Worm (Caenorhabditis elegans) whole organism, late embryonic: ENCODE data around the gene K11H12.8.

Experiments
- C08G9.2 ChIP-seq: sonication (generic microtip); optimal IDR thresholded peaks from 2 replicates; lab custom pipeline; 2016; ENCODE audit warnings: mild to moderate bottlenecking, missing genetic modification characterization, moderate library complexity, missing compliant biosample characterization
- F13H6.1 ChIP-seq: sonication (generic microtip); optimal IDR thresholded peaks from 2 replicates; lab custom pipeline; 2016; ENCODE audit warnings: missing genetic modification characterization, missing compliant biosample characterization
- Y22D7AL.16 ChIP-seq: sonication (generic microtip); optimal IDR thresholded peaks from 2 replicates; lab custom pipeline; 2016; ENCODE audit warnings: missing genetic modification characterization, missing compliant biosample characterization
- ama-1 ChIP-seq: fragments of 150-350 bp; optimal IDR thresholded peaks from 2 replicates; lab custom pipeline; 2014
- ceh-18 ChIP-seq: sonication (generic microtip); optimal IDR thresholded peaks from 2 replicates; lab custom pipeline; 2016; ENCODE audit warnings: missing genetic modification characterization, missing compliant biosample characterization
- ceh-2 ChIP-seq: sonication (generic microtip); optimal IDR thresholded peaks from 2 replicates; lab custom pipeline; 2016; ENCODE audit warnings: missing genotype, missing genetic modification characterization, missing compliant biosample characterization
- ceh-22 ChIP-seq: sonication (generic microtip); optimal IDR thresholded peaks from 2 replicates; lab custom pipeline; 2017; ENCODE audit warnings: missing biosample characterization, missing genetic modification characterization
- ceh-24 ChIP-seq: sonication (generic microtip); optimal IDR thresholded peaks from 2 replicates; lab custom pipeline; 2016; ENCODE audit warnings: mild to moderate bottlenecking, missing genetic modification characterization, missing compliant biosample characterization
- ceh-30 ChIP-seq: fragments of 150-350 bp; optimal IDR thresholded peaks from 2 replicates; lab custom pipeline; 2014; ENCODE audit warnings: missing biosample characterization, missing genetic modification characterization
- ceh-34 ChIP-seq: sonication (generic microtip); optimal IDR thresholded peaks from 2 replicates; lab custom pipeline; 2016; ENCODE audit warnings: mild to moderate bottlenecking, missing genetic modification characterization, missing compliant biosample characterization
- ceh-48 ChIP-seq: sonication (generic microtip); optimal IDR thresholded peaks from 2 replicates; lab custom pipeline; 2016; ENCODE audit warnings: missing genetic modification characterization, inconsistent platforms, missing compliant biosample characterization
- ceh-9 ChIP-seq: sonication (generic microtip); optimal IDR thresholded peaks from 2 replicates; lab custom pipeline; 2016; ENCODE audit warnings: mild to moderate bottlenecking, missing genetic modification characterization, inconsistent platforms, missing compliant biosample characterization
- dmd-4 ChIP-seq: sonication (generic microtip); optimal IDR thresholded peaks from 2 replicates; lab custom pipeline; 2016; ENCODE audit warnings: borderline replicate concordance, missing genetic modification characterization, missing compliant biosample characterization
- elt-2 ChIP-seq: sonication (generic microtip); optimal IDR thresholded peaks from 2 replicates; lab custom pipeline; 2016; ENCODE audit warnings: missing genetic modification reagents, missing genetic modification characterization, missing compliant biosample characterization
- elt-4 ChIP-seq: sonication (generic microtip); optimal IDR thresholded peaks from 2 replicates; lab custom pipeline; 2016; ENCODE audit warnings: missing genetic modification characterization, missing compliant biosample characterization
- ets-4 ChIP-seq: sonication (generic microtip); optimal IDR thresholded peaks from 2 replicates; lab custom pipeline; 2016; ENCODE audit warnings: missing genetic modification characterization, missing compliant biosample characterization
- eyg-1 ChIP-seq: sonication (generic microtip); optimal IDR thresholded peaks from 2 replicates; lab custom pipeline; 2016; ENCODE audit warnings: missing genotype, missing genetic modification characterization, missing compliant biosample characterization
- fkh-10 ChIP-seq: fragments of 150-350 bp; optimal IDR thresholded peaks from 2 replicates; lab custom pipeline; 2014; ENCODE audit warnings: missing biosample characterization, missing genetic modification reagents, missing genetic modification characterization
- hlh-15 ChIP-seq: sonication (generic microtip); optimal IDR thresholded peaks from 2 replicates; lab custom pipeline; 2016; ENCODE audit warnings: missing genetic modification characterization, missing compliant biosample characterization
- hlh-6 ChIP-seq: sonication (generic microtip); optimal IDR thresholded peaks from 2 replicates; lab custom pipeline; 2016; ENCODE audit warnings: missing genotype, missing genetic modification characterization, missing compliant biosample characterization
- lim-6 ChIP-seq: sonication (generic microtip); optimal IDR thresholded peaks from 2 replicates; lab custom pipeline; 2016; ENCODE audit warnings: missing genetic modification characterization, missing compliant biosample characterization
- madf-2 ChIP-seq: sonication (generic microtip); optimal IDR thresholded peaks from 2 replicates; lab custom pipeline; 2017; ENCODE audit warnings: missing genetic modification characterization, missing compliant biosample characterization
- mec-3 ChIP-seq: sonication (generic microtip); optimal IDR thresholded peaks from 2 replicates; lab custom pipeline; 2016; ENCODE audit warnings: borderline replicate concordance, missing genetic modification characterization, missing compliant biosample characterization
- nfya-1 ChIP-seq: sonication (generic microtip); optimal IDR thresholded peaks from 2 replicates; lab custom pipeline; 2017; ENCODE audit warnings: missing genetic modification characterization, mild to moderate bottlenecking, missing compliant biosample characterization, antibody characterized with exemption, moderate library complexity
- nhr-11 ChIP-seq: fragments of 150-350 bp; optimal IDR thresholded peaks from 2 replicates; lab custom pipeline; 2014; ENCODE audit warnings: missing biosample characterization, missing genetic modification characterization
- npax-4 ChIP-seq: sonication (generic microtip); optimal IDR thresholded peaks from 2 replicates; lab custom pipeline; 2016; ENCODE audit warnings: missing genetic modification characterization, missing compliant biosample characterization
- pha-2 ChIP-seq: sonication (generic microtip); optimal IDR thresholded peaks from 2 replicates; lab custom pipeline; 2017; ENCODE audit warnings: mild to moderate bottlenecking, missing genetic modification characterization, missing compliant biosample characterization
- rnt-1 ChIP-seq: sonication (generic microtip); optimal IDR thresholded peaks from 2 replicates; lab custom pipeline; 2016; ENCODE audit warnings: missing genetic modification characterization, missing compliant biosample characterization
- sdc-2 ChIP-seq: sonication (generic microtip); optimal IDR thresholded peaks from 2 replicates; lab custom pipeline; 2016; ENCODE audit warnings: missing genotype, missing genetic modification characterization, missing compliant biosample characterization
- sox-2 ChIP-seq: fragments of 200-800 bp; sonication (Bioruptor generic); IDR thresholded peaks from 2 replicates; pipeline ENCODE4 v1.3.6; 2022; ENCODE audit warnings: missing genetic modification reagents, missing genetic modification characterization, missing compliant biosample characterization
- sox-4 ChIP-seq: sonication (generic microtip); optimal IDR thresholded peaks from 2 replicates; lab custom pipeline; 2017; ENCODE audit warnings: mild to moderate bottlenecking, missing genetic modification characterization, inconsistent platforms, missing compliant biosample characterization
- unc-3 ChIP-seq, 2 experiments: fragments of 200-800 bp in 1 of 2; sonication (Bioruptor generic) in 1 of 2; sonication (generic microtip) in 1 of 2; conservative IDR thresholded peaks in 1 of 2; optimal IDR thresholded peaks in 1 of 2; 2 replicates each; pipeline versions ENCODE4 v1.3.6 to Lab custom; 2016 to 2022; ENCODE audit warnings: missing compliant biosample characterization in 2 of 2, missing genetic modification characterization in 2 of 2, missing genetic modification reagents in 1 of 2
- unc-42 ChIP-seq: sonication (generic microtip); optimal IDR thresholded peaks from 2 replicates; lab custom pipeline; 2016; ENCODE audit warnings: missing genotype, missing genetic modification characterization, missing compliant biosample characterization
- unc-55 ChIP-seq: sonication (generic microtip); optimal IDR thresholded peaks from 2 replicates; lab custom pipeline; 2017; ENCODE audit warnings: missing biosample characterization, missing genetic modification reagents, missing genetic modification characterization
- zip-5 ChIP-seq: sonication (generic microtip); optimal IDR thresholded peaks from 2 replicates; lab custom pipeline; 2016; ENCODE audit warnings: missing genetic modification characterization, missing compliant biosample characterization
- ztf-16 ChIP-seq: sonication (generic microtip); optimal IDR thresholded peaks from 2 replicates; lab custom pipeline; 2017; ENCODE audit warnings: missing genetic modification characterization, missing compliant biosample characterization

The K11H12.8 gene

DNA sequence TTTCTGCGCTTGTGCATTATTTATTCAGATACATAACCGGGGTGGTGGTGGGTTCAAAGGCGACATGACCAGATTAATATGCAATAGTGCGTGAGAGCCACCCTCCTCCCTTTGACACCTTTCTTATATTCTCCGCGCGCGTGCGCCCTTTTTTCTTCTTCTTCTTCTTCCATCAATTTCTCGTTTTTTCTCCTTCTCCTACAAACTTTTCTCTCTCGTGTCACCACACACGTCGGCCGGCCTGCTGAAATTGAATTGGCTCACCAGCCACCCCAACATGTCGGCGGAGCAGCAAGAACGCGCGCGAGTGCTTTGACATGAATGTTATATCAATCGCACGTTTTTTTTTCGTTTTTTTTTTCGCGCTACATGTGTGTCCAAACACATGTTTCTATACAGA lies 4.4 kb downstream of the K11H12.8 start:
- TF ChIP-seq ceh-2 (tag; lab: Kevin White, UChicago) (no peak), eyg-1 (no peak), rnt-1 (tag; lab: Kevin White, UChicago) (no peak), unc-42 (tag; lab: Kevin White, UChicago) (peak; percentile 67), ceh-18 (peak; percentile 12)

DNA sequence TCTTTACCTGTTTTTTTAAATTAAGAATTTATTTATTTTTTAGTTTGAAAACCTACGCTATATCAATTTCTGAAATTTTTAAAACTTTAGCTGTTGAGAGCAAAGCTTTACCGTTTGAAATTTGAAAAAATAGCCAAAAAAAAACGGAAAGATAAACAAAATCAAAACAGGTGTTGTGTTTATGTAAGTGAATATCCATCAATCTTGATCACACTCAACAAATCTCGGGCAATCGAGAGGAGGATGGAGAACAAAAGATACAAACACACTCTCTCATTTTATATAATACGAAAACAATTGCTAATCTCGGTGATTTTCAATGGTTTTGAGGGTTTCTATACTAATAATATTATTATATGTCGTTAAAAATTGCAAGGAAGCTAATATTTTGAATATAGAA lies 6.4 kb downstream of the K11H12.8 start:
- TF ChIP-seq unc-55 (GFP tag; lab: Kevin White, UChicago), result peak; percentile 68
- no peak for TF ChIP-seq ceh-22 (tag; lab: Kevin White, UChicago)
- TF ChIP-seq sdc-2 (tag; lab: Kevin White, UChicago), result no peak
- TF ChIP-seq F13H6.1, result no peak

DNA sequence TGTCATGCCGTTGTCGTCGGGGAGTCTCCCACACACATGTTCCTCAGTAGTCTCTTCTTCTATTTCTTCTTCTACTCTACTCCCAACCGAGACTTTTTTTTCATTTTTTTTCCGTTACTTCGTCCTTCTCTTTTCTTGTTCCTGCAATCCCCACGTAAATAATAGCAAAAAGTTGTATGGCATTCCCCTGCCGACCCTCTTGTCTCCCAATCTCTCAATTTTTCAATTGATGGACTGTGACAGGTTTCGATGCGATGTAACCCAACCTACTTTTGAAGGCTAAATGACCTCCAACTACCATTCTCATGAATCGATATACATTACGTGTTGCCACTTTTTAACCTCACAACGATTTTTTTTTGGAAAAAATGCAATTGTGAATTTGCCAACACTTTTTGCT lies 8.9 kb downstream of the K11H12.8 start:
- TF ChIP-seq unc-55 (GFP tag; lab: Kevin White, UChicago) (peak; percentile 41), nhr-11 (no peak)

DNA sequence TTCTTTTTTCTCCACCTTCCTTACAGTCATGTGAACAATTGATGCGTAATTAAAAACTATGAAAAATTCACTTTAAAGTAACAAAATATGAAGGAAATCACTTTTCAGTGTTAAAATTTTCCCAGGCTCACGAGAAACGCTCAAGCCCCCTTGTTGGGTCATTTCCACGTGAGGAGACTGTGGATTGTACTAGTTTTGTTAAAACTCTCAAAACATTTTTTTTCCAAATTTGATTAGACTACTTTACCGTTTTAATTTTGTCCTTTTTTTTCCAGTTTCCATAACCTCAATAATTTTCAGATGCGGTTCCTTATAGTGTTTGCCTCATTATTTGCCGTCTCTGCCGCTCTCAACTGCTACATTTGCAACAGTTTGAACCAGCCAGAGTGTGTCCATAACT lies 10.0 kb downstream of the K11H12.8 start, which contains the start of gene K11H12.7:
Gene K11H12.7, plus strand, starts transcription at position 301 of the 400 bp plus-strand sequence.
- no peak for TF ChIP-seq nhr-11
- no peak for TF ChIP-seq ets-4 (tag; lab: Kevin White, UChicago)
- TF ChIP-seq, all 69 proteins: peak for 0

DNA sequence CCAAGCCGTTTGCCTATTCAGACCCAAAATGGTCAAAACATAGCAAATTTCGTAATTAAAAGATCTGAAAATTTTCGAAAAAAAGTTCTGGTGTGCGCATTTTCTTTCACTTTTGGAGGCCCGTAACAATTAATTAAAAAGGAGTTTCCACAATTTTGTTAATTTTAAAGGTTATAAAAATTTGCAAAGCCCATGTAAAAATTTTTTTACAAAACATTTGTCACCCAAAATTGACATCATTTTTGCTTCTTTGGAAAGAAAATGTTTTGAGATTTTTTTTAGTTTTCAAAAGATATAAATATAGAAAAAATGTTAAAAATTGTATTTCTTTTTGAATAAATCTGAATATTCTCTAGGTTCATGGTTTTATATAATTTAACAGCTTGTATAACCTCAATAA lies 11.8 kb downstream of the K11H12.8 start, which contains the start of gene K11H12.6:
Gene K11H12.6, plus strand, starts transcription at position 301 of the 400 bp plus-strand sequence.
- TF ChIP-seq sox-2, result no peak
- no peak for TF ChIP-seq unc-42 (tag; lab: Kevin White, UChicago)
- no peak for TF ChIP-seq C08G9.2
- no peak for TF ChIP-seq unc-3 (GFP tag; conservative IDR thresholded peaks at IDR 0.05; lab: Robert Waterston, UW)
- TF ChIP-seq unc-3 (tag; optimal IDR thresholded peaks at IDR 0.05; lab: Kevin White, UChicago), result no peak
- no peak for TF ChIP-seq fkh-10 (GFP tag; lab: Kevin White, UChicago)
- no peak for TF ChIP-seq Y22D7AL.16
- no peak for TF ChIP-seq lim-6 (tag; lab: Kevin White, UChicago)
- no peak for TF ChIP-seq zip-5 (tag; lab: Kevin White, UChicago)
- TF ChIP-seq ama-1 (lab: Kevin White, UChicago), result no peak
- TF ChIP-seq ceh-2 (tag; lab: Kevin White, UChicago), result no peak
- no peak for TF ChIP-seq ztf-16 (tag; lab: Kevin White, UChicago)
- TF ChIP-seq pha-2, result no peak
- no peak for TF ChIP-seq elt-2 (tag; lab: Kevin White, UChicago)
- TF ChIP-seq hlh-6 (tag; lab: Kevin White, UChicago), result no peak
- TF ChIP-seq elt-4 (tag; lab: Kevin White, UChicago), result no peak
- no peak for TF ChIP-seq ceh-9 (tag; lab: Kevin White, UChicago)

DNA sequence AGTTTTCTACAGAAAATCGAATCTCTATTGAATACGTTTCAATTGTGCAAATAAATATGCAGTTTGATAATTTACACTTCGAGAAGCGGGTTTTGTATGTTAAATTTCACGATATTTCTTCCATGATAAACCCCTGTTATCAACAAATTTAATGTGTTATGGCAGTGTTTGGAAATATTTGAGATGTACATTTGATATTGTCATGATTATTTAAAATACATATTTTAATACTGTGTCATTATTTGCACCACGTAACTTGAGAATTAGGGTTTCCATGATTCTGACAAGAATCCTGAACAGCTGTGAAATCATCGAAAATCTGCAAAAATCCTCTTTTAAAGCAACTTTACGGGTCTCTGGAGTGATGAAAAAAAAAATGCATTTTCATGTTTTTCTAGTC lies 15.3 kb downstream of the K11H12.8 start, which contains the start of gene K11H12.11:
Gene K11H12.11, minus strand, starts transcription at position 101 of the 400 bp plus-strand sequence.
- TF ChIP-seq ztf-16 (tag; lab: Kevin White, UChicago) (no peak), sdc-2 (tag; lab: Kevin White, UChicago) (no peak), pha-2 (no peak)

DNA sequence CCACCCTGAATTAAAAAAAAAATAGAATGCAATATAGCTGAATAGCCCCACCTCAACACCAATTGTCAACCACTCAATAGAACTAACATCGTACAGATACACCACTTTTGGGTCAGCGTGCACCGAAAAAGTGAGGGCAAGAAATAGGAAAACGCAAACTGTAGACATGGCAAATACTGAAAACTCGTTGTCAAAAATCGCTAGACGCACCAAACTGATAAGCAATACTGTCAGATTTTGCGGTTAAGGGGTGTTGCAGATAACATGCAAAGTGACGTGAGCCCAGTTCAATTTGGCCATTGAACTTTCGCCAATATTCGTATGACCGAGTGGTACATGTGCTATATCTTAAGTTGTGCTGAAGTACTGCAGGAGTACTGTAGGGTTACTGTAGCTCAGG lies 18.1 kb downstream of the K11H12.8 start, which contains the start of gene K11H12.3:
Gene K11H12.3, minus strand, starts transcription at position 168 of the 400 bp plus-strand sequence.
- no peak for TF ChIP-seq ceh-22 (tag; lab: Kevin White, UChicago)
- TF ChIP-seq ceh-48 (tag; lab: Kevin White, UChicago), result no peak
- TF ChIP-seq eyg-1, result no peak

DNA sequence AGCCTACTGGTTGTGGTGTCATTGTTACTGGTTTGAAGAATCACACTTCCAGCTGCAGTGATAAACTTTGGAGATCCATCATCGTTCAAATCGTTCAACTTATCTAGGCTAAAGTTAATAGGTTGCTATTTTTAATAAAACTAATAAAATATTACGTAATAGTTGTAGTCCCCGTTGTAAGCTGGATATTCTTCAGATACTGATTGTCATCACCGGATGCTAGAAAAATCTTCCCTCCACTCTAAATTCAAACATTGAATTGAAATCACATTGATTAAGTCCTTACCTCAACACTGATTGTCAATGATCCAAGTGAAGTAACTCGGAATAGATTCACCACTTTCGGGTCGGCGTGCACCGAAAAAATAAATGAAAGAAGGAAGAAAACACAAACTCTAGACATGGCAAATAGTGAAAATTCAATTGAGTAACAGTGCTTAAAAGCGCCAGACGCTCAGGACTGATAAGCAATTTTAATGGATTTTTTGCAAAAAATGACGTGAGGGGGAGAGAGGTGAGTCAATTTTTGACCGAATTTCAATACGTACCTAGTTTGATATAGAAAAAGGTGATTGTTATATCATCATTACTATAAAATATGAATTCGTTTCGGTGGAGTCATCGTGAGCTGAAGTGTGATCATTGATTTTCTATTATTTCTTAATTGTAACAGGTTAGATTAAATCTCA lies 20.4 kb downstream of the K11H12.8 start, which contains the start of the genes K11H12.4 and K11H12.10:
Gene K11H12.4, minus strand, starts transcription at position 413 of the 689 bp plus-strand sequence.
Gene K11H12.10, plus strand, starts transcription at position 605 of the 689 bp plus-strand sequence.
- no peak for TF ChIP-seq madf-2 (tag; lab: Kevin White, UChicago)
- TF ChIP-seq sox-4 (tag; lab: Kevin White, UChicago), result no peak
- no peak for TF ChIP-seq mec-3 (tag; lab: Kevin White, UChicago)
- TF ChIP-seq ama-1 (lab: Kevin White, UChicago), result no peak
- TF ChIP-seq unc-3 (GFP tag; conservative IDR thresholded peaks at IDR 0.05; lab: Robert Waterston, UW), result no peak
- TF ChIP-seq unc-3 (tag; optimal IDR thresholded peaks at IDR 0.05; lab: Kevin White, UChicago), result no peak
- TF ChIP-seq nfya-1 (tag; lab: Kevin White, UChicago), result no peak
- TF ChIP-seq dmd-4 (tag; lab: Kevin White, UChicago), result no peak
- TF ChIP-seq npax-4, result no peak
- TF ChIP-seq ets-4 (tag; lab: Kevin White, UChicago), result no peak
- TF ChIP-seq ceh-2 (tag; lab: Kevin White, UChicago), result no peak
- no peak for TF ChIP-seq ceh-24 (tag; lab: Kevin White, UChicago)
- no peak for TF ChIP-seq eyg-1
- no peak for TF ChIP-seq lim-6 (tag; lab: Kevin White, UChicago)
- TF ChIP-seq ceh-30 (tag; lab: Kevin White, UChicago), result no peak
- no peak for TF ChIP-seq C08G9.2
- TF ChIP-seq hlh-15 (tag; lab: Kevin White, UChicago), result no peak
- no peak for TF ChIP-seq ceh-34 (tag; lab: Kevin White, UChicago)
